Worm (Caenorhabditis elegans) whole organism, dauer: Measurements from ENCODE around the gene rabx-5.

Experiments
- unc-62 ChIP-seq: sonication (generic microtip); optimal IDR thresholded peaks from 2 replicates; lab custom pipeline; 2017; ENCODE audit warnings: missing biosample characterization, missing genetic modification reagents, missing genetic modification characterization

The rabx-5 gene

DNA sequence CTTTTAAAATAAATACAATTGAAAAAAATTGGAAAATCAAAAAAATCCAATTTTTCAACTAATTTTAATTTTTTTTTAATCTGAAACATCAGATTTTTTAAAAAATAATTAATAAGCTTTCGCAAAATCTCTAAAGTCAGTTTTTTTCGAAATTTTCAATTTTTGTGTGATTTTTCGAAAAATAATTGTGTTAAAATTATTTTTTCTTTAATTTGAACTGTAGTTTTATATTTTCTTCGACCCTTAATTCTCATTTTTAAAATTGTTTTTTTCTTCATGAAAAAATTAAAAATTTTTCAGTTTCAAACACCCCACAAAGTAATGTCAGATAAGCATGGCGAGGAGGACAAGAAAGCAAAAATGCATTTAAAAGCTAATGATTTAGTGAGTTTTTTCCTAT is at the start of gene rabx-5:
Gene rabx-5 (plus strand): TSS at position 301 of the 400 bp plus-strand sequence.
- no peak for TF ChIP-seq unc-62 (GFP tag; lab: Kevin White, UChicago)

ce11 chrIII:10557910-10558309 is 47.2 kb upstream of the rabx-5 start, which contains the start of gene T21C12.4:
TSS of gene T21C12.4 (minus strand) at chrIII:10558010.
- no peak for TF ChIP-seq unc-62 (GFP tag; lab: Kevin White, UChicago)

DNA sequence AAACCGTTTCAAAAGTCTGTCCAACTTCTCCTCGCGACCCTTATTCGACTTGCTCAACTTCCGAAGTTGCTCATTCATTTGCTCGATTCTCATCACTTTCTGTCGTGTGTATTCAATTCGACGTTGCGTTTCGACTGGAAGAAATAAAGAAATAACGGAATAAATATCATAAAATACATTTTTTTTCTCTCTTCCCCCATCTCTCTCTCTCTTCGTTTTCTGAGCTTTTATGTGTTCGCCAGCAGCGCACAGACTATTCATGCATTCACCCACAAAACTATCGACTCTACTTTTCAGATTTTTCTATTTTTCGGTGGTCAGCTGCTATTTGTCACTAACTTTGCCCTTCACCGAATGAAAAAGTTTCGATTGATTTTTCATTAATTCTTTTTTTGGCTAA is 44.9 kb upstream of the rabx-5 start, which contains the start of gene rab-30:
Gene rab-30 (plus strand): TSS at position 301 of the 400 bp plus-strand sequence.
- no peak for TF ChIP-seq unc-62 (GFP tag; lab: Kevin White, UChicago)

- TF ChIP-seq unc-62 (GFP tag; lab: Kevin White, UChicago) = no peak
Observed at ce11 chrIII:10561904-10562303, 43.2 kb upstream of the rabx-5 start, which contains the start of gene Y45F3A.1. TSS of gene Y45F3A.1 (minus strand) at chrIII:10561915.

- TF ChIP-seq unc-62 (GFP tag; lab: Kevin White, UChicago) = no peak
Observed at ce11 chrIII:10562542-10562941, 42.6 kb upstream of the rabx-5 start.

DNA sequence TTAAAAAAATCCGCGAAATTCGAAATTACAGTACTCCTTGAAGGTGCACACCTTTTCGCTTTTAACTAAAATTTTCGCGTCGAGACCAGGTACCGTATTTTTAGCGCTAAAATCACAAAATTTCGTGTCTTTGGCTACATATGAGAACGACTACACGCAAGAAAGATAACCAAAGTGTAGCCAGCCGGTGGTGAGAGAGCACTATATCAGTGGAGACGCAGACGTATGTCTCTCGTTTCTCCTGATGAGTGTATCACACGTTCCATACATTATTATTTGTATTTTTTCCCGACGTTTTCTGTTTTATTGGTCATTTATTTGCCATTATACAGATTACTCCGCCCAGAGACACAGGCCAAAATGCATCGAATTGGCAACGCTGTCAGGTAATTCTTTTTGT is 39.2 kb upstream of the rabx-5 start, which contains the start of gene acdh-11:
Gene acdh-11 (plus strand): TSS at position 333 of the 400 bp plus-strand sequence.
- no peak for TF ChIP-seq unc-62 (GFP tag; lab: Kevin White, UChicago)

DNA sequence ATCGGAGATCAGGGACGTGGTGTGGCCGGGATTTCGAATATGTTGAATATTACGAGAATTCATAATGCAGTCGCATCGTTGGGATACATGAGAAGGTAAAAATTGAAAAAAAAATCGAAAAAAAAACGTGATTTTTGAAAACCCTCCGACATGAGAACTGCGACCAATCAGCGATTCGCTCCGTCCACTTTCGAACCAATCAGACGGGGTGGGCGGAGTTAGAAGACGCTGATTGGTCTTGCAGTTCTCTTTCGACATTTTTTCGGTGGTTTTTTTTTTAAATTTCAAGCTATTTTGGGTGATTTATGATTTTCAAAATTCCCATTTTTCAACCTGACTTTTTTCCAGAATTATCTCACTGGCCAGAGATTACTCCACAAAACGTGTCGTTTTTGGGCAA is 35.9 kb upstream of the rabx-5 start:
- no peak for TF ChIP-seq unc-62 (GFP tag; lab: Kevin White, UChicago)

ce11 chrIII:10575320-10575719 is 29.8 kb upstream of the rabx-5 start, which contains the start of gene Y45F3A.4:
TSS of gene Y45F3A.4 (minus strand) at chrIII:10575420.
- no peak for TF ChIP-seq unc-62 (GFP tag; lab: Kevin White, UChicago)

- TF ChIP-seq unc-62 (GFP tag; lab: Kevin White, UChicago) = no peak
Observed at ce11 chrIII:10577782-10578181, 27.4 kb upstream of the rabx-5 start.

DNA sequence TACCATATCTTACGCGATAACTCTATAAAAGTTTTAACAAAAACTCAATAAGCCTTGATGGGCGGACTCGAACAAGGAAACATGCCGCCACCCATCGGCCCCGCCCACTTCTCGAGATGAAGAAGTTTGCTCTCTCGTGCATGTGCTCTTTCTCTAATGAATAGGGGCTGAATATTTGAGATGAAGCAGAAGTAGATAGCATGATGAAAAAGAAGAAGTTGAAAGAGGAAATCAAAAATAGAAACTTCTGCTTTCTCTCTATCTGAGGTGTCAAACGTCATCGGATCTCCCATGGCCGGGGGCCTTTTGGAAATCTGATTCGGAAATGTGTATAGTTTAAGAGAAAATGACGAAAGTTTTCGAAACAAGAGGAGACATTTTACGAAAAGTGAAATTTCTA is 26.3 kb upstream of the rabx-5 start:
- no peak for TF ChIP-seq unc-62 (GFP tag; lab: Kevin White, UChicago)

DNA sequence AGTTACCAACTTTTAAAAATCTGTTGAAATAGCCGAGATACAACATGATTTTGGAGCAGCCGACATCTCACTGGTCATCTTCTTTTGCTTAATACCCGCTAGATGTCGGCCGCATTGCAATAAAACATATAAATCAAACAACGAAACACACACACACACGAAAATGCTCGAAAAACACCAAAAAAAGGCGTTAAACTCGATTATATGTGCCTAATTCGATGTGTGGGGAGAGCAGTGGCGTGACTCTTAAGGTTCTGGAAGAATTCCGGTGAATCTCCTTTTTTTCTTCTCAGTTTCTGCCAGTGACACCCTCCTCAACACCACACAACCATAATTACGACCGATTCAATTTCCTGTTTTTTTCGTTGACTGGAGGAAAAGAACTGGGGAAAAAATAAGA is 24.9 kb upstream of the rabx-5 start:
- no peak for TF ChIP-seq unc-62 (GFP tag; lab: Kevin White, UChicago)

ce11 chrIII:10583483-10583882 is 21.7 kb upstream of the rabx-5 start:
- no peak for TF ChIP-seq unc-62 (GFP tag; lab: Kevin White, UChicago)

DNA sequence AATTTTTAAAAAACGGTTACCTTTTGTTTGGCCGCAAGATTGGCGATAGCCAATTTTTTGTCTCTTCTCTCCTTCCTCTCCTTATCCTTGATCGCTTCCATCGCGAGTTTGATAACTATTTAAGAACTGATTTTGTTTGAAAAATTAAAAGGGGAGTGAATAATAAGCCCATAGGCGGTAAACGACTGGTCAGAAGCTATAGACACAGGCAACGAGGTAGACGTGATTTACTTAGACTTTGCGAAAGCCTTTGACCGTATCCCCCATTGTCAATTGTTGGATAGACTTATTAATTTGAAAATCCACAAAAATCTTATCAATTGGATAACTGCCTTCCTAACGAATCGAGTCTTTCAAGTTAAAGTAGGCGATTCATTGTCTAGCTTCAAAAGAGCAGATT is 18.9 kb upstream of the rabx-5 start, which contains the start of gene Y45F3A.5:
Gene Y45F3A.5 (minus strand): TSS at position 101 of the 400 bp plus-strand sequence.
- TF ChIP-seq unc-62 (GFP tag; lab: Kevin White, UChicago) = no peak

ce11 chrIII:10592074-10592473 is 13.1 kb upstream of the rabx-5 start:
- TF ChIP-seq unc-62 (GFP tag; lab: Kevin White, UChicago) = no peak

- TF ChIP-seq unc-62 (GFP tag; lab: Kevin White, UChicago) = no peak
Observed at ce11 chrIII:10592729-10593128, 12.4 kb upstream of the rabx-5 start, which contains the start of gene Y45F3A.8. TSS of gene Y45F3A.8 (minus strand) at chrIII:10592829.

DNA sequence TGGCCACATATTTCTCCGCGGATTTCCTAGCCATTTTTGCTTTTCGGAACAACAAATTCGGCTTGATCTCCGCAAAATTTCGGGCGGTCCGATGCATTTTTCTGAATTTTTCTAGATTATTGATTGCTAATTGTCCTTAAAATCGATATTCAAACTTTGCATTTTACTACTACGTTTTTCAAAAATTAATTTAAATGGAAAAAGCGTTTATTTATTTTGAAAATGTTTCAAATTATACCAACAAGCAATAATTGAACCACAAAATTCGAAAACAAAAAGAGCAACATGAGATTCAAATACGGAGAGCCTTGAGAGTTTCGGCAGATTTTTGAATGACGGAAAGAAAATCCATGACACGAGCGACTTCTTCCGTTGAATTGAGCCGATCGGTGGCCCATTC is 10.1 kb upstream of the rabx-5 start, which contains the start of gene Y45F3A.9:
Gene Y45F3A.9 (minus strand): TSS at position 101 of the 400 bp plus-strand sequence.
- no peak for TF ChIP-seq unc-62 (GFP tag; lab: Kevin White, UChicago)

ce11 chrIII:10596387-10596786 is 8.8 kb upstream of the rabx-5 start, which contains the start of gene Y39A1A.3:
TSS of gene Y39A1A.3 (minus strand) at chrIII:10596487.
- TF ChIP-seq unc-62 (GFP tag; lab: Kevin White, UChicago) = no peak
